Worm (Caenorhabditis elegans) whole organism, L4 larva: Measurements from ENCODE around the gene dph-1.
A peak's percentile ranks its signal among the peaks of the same experiment; 100 is the strongest.

ENCODE experiments used
- F10B5.3 ChIP-seq: sonication (generic microtip); optimal IDR thresholded peaks from 2 replicates; lab custom pipeline; 2016; ENCODE audit warnings: mild to moderate bottlenecking, missing genetic modification characterization, missing compliant biosample characterization
- F37D6.2 ChIP-seq: sonication (generic microtip); optimal IDR thresholded peaks from 2 replicates; lab custom pipeline; 2016; ENCODE audit warnings: mild to moderate bottlenecking, missing genetic modification characterization, missing compliant biosample characterization
- F49E8.2 ChIP-seq: sonication (generic microtip); optimal IDR thresholded peaks from 2 replicates; lab custom pipeline; 2016; ENCODE audit warnings: missing compliant biosample characterization, mild to moderate bottlenecking, missing genetic modification characterization, borderline replicate concordance
- T26A8.4 ChIP-seq: fragments of 200-800 bp; sonication (Bioruptor generic); IDR thresholded peaks from 2 replicates; pipeline ENCODE4 v1.3.6; 2022; ENCODE audit warnings: missing genetic modification characterization, missing compliant biosample characterization
- Y5F2A.4 ChIP-seq: fragments of 200-800 bp; sonication (Bioruptor generic); optimal IDR thresholded peaks from 2 replicates; lab custom pipeline; 2018; ENCODE audit warnings: mild to moderate bottlenecking, missing genetic modification characterization, missing compliant biosample characterization
- ZK337.2 ChIP-seq: fragments of 200-800 bp; sonication (Bioruptor generic); IDR thresholded peaks from 2 replicates; pipeline ENCODE4 v1.3.6; 2022; ENCODE audit warnings: missing genetic modification reagents, missing genetic modification characterization, missing compliant biosample characterization
- ZK546.5 ChIP-seq, 2 experiments: sonication (generic microtip); optimal IDR thresholded peaks; 2 replicates each; lab custom pipeline; 2017; ENCODE audit warnings: missing biosample characterization in 2 of 2, missing genetic modification characterization in 2 of 2
- aha-1 ChIP-seq: fragments of 150-350 bp; peaks from one replicate; lab custom pipeline; 2014; ENCODE audit warnings: missing biosample characterization, missing genetic modification characterization
- ama-1 ChIP-seq: fragments of 150-350 bp; optimal IDR thresholded peaks from 2 replicates; lab custom pipeline; 2014; ENCODE audit warnings: inconsistent platforms, mixed read lengths
- ceh-28 ChIP-seq: fragments of 150-350 bp; optimal IDR thresholded peaks from 2 replicates; lab custom pipeline; 2014; ENCODE audit warnings: missing biosample characterization, missing genetic modification reagents, missing genetic modification characterization
- ceh-44 ChIP-seq: fragments of 200-800 bp; sonication (Bioruptor generic); IDR thresholded peaks from 2 replicates; pipeline ENCODE4 v1.3.6; 2022; ENCODE audit warnings: missing genetic modification reagents, missing genetic modification characterization, missing compliant biosample characterization
- cey-2 ChIP-seq: sonication (generic microtip); optimal IDR thresholded peaks from 3 replicates; lab custom pipeline; 2017; ENCODE audit warnings: missing genetic modification characterization, mild to moderate bottlenecking, missing compliant biosample characterization, antibody characterized with exemption, borderline replicate concordance; ENCODE audit not compliant: insufficient read depth
- ctbp-1 ChIP-seq: fragments of 200-800 bp; sonication (Bioruptor generic); IDR thresholded peaks from 2 replicates; pipeline ENCODE4 v1.3.6; 2022; ENCODE audit warnings: missing genetic modification reagents, missing genetic modification characterization, missing compliant biosample characterization
- daf-12 ChIP-seq: fragments of 150-350 bp; optimal IDR thresholded peaks from 2 replicates; lab custom pipeline; 2014; ENCODE audit warnings: missing biosample characterization, missing genetic modification reagents, missing genetic modification characterization
- daf-16 ChIP-seq, 3 experiments: sonication (generic microtip); optimal IDR thresholded peaks; 2 replicates each; lab custom pipeline; 2016 to 2017; ENCODE audit warnings: missing genetic modification characterization in 3 of 3, missing genetic modification reagents in 3 of 3, mild to moderate bottlenecking in 2 of 3, missing compliant biosample characterization in 2 of 3, missing biosample characterization in 1 of 3, moderate library complexity in 1 of 3
- daf-19 ChIP-seq: fragments of 200-800 bp; sonication (Bioruptor generic); conservative IDR thresholded peaks from 2 replicates; pipeline ENCODE4 v1.3.6; 2022; ENCODE audit warnings: missing genetic modification characterization, missing compliant biosample characterization
- dmd-6 ChIP-seq: fragments of 200-800 bp; sonication (Bioruptor generic); IDR thresholded peaks from 2 replicates; pipeline ENCODE4 v1.3.6; 2022; ENCODE audit warnings: missing genetic modification reagents, missing genetic modification characterization, missing compliant biosample characterization
- dve-1 ChIP-seq: sonication (generic microtip); optimal IDR thresholded peaks from 2 replicates; lab custom pipeline; 2017; ENCODE audit warnings: antibody characterized with exemption, mild to moderate bottlenecking, missing genetic modification characterization, missing compliant biosample characterization; ENCODE audit not compliant: insufficient read depth
- hmg-1.1 ChIP-seq: fragments of 200-800 bp; sonication (Bioruptor generic); IDR thresholded peaks from 2 replicates; pipeline ENCODE4 v1.3.6; 2022; ENCODE audit warnings: missing genetic modification reagents, missing genetic modification characterization, missing compliant biosample characterization
- lin-13 ChIP-seq: fragments of 150-350 bp; optimal IDR thresholded peaks from 2 replicates; lab custom pipeline; 2014; ENCODE audit warnings: missing biosample characterization, missing genetic modification reagents, missing genetic modification characterization
- lin-39 ChIP-seq: fragments of 150-350 bp; optimal IDR thresholded peaks from 2 replicates; lab custom pipeline; 2014; ENCODE audit warnings: missing biosample characterization, missing genetic modification reagents, missing genetic modification characterization
- mdt-29 ChIP-seq: fragments of 200-800 bp; sonication (Bioruptor generic); IDR thresholded peaks from 2 replicates; pipeline ENCODE4 v1.3.6; 2022; ENCODE audit warnings: missing genetic modification reagents, missing genetic modification characterization, missing compliant biosample characterization
- mep-1 ChIP-seq: fragments of 150-350 bp; sonication (generic microtip); optimal IDR thresholded peaks from 3 replicates; lab custom pipeline; 2014; ENCODE audit warnings: missing biosample characterization, missing genetic modification characterization
- nhr-102 ChIP-seq: sonication (generic microtip); optimal IDR thresholded peaks from 2 replicates; lab custom pipeline; 2016; ENCODE audit warnings: mild to moderate bottlenecking, missing genetic modification characterization, moderate library complexity, missing compliant biosample characterization
- nhr-11 ChIP-seq: fragments of 150-350 bp; optimal IDR thresholded peaks from 2 replicates; lab custom pipeline; 2014; ENCODE audit warnings: missing biosample characterization, missing genetic modification characterization
- nhr-237 ChIP-seq: sonication (generic microtip); optimal IDR thresholded peaks from 2 replicates; lab custom pipeline; 2017; ENCODE audit warnings: missing biosample characterization, missing genetic modification characterization
- nhr-28 ChIP-seq: fragments of 150-350 bp; optimal IDR thresholded peaks from 2 replicates; lab custom pipeline; 2014; ENCODE audit warnings: missing biosample characterization, missing genetic modification characterization
- rbr-2 ChIP-seq: sonication (generic microtip); optimal IDR thresholded peaks from 2 replicates; lab custom pipeline; 2016; ENCODE audit warnings: missing genotype, missing genetic modification characterization, missing compliant biosample characterization
- unc-130 ChIP-seq: sonication (generic microtip); optimal IDR thresholded peaks from 2 replicates; lab custom pipeline; 2016; ENCODE audit warnings: missing genetic modification reagents, missing genetic modification characterization, missing compliant biosample characterization
- unc-62 ChIP-seq, 3 experiments: fragments of 150-350 bp in 1 of 3; sonication (generic microtip); optimal IDR thresholded peaks in 2 of 3; peaks in 1 of 3; 1 replicate in 1 of 3; 2 replicates in 2 of 3; lab custom pipeline; 2014 to 2017; ENCODE audit warnings: missing biosample characterization in 3 of 3, missing genetic modification characterization in 3 of 3, missing genetic modification reagents in 3 of 3, missing genotype in 1 of 3
- vab-7 ChIP-seq: fragments of 200-800 bp; sonication (Bioruptor generic); IDR thresholded peaks from 2 replicates; pipeline ENCODE4 v1.3.6; 2022; ENCODE audit warnings: missing genetic modification reagents, missing genetic modification characterization, missing compliant biosample characterization
- zfp-3 ChIP-seq: fragments of 200-800 bp; sonication (Bioruptor generic); conservative IDR thresholded peaks from 2 replicates; pipeline ENCODE4 v1.3.6; 2022; ENCODE audit warnings: missing genetic modification reagents, missing genetic modification characterization, missing compliant biosample characterization
- zip-11 ChIP-seq: fragments of 200-800 bp; sonication (Bioruptor generic); IDR thresholded peaks from 2 replicates; pipeline ENCODE4 v1.3.6; 2022; ENCODE audit warnings: missing genetic modification characterization, missing compliant biosample characterization
- zip-2 ChIP-seq: fragments of 150-350 bp; optimal IDR thresholded peaks from 2 replicates; lab custom pipeline; 2014; ENCODE audit warnings: missing biosample characterization, missing genetic modification characterization

Gene dph-1

ce11 chrIII:3677378-3677777 lies 29.3 kb upstream of the dph-1 start (continued):
- TF ChIP-seq hmg-1.1 (GFP tag; lab: Robert Waterston, UW) (peak; percentile 85), ctbp-1 (GFP tag; lab: Robert Waterston, UW) (peak; percentile 80), F37D6.2 (tag; lab: Kevin White, UChicago) (peak; percentile 43), nhr-11 (tag; lab: Kevin White, UChicago) (peak; percentile 32), daf-16 (GFP tag; optimal IDR thresholded peaks at IDR 0.05; lab: Kevin White, UChicago) (peak in 1 of 2 experiments; percentile 59), daf-16 (tag; optimal IDR thresholded peaks at IDR 0.05; lab: Kevin White, UChicago) (no peak)

DNA sequence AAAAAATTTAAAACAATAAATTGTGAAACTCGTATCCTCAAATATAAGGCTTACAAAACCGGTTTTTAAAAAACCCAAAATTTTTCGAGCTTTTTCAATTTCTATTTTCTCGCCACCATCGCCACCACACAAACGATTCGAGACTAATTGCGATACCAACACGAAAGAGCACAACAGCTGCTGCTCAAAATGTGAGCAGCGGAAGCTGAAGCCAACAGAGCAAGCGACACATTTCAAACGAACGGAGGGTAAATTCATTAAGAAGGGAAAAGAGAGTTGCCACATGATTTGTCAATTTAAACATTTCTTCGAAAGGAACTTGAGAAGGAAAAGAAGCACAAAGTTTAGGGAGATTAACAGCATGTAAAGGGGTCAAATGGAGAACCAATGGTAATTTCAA lies 27.6 kb upstream of the dph-1 start:
- TF ChIP-seq ZK337.2 (GFP tag; lab: Robert Waterston, UW): no peak
- TF ChIP-seq unc-62 (GFP tag; optimal IDR thresholded peaks at IDR 0.05 in 1 of 2; lab: Kevin White, UChicago): peak in 1 of 2 experiments; percentile 94
- TF ChIP-seq unc-62 (tag; optimal IDR thresholded peaks at IDR 0.05; lab: Kevin White, UChicago): no peak
- no peak for TF ChIP-seq ZK546.5 (tag; optimal IDR thresholded peaks at IDR 0.05; lab: Kevin White, UChicago)
- TF ChIP-seq Y5F2A.4 (GFP tag; lab: Kevin White, UChicago): no peak
- no peak for TF ChIP-seq unc-130
- no peak for TF ChIP-seq cey-2 (tag; lab: Kevin White, UChicago)
- TF ChIP-seq lin-39 (tag; lab: Kevin White, UChicago): no peak
- no peak for TF ChIP-seq vab-7 (GFP tag; lab: Robert Waterston, UW)
- TF ChIP-seq daf-16 (GFP tag; optimal IDR thresholded peaks at IDR 0.05; lab: Kevin White, UChicago): no peak
- no peak for TF ChIP-seq daf-16 (tag; optimal IDR thresholded peaks at IDR 0.05; lab: Kevin White, UChicago)

- peak; percentile 17 for TF ChIP-seq mep-1 (tag; lab: Kevin White, UChicago)
- TF ChIP-seq unc-62 (GFP tag; optimal IDR thresholded peaks at IDR 0.05 in 1 of 2; lab: Kevin White, UChicago): peak in 1 of 2 experiments; percentile 8
- TF ChIP-seq unc-62 (tag; optimal IDR thresholded peaks at IDR 0.05; lab: Kevin White, UChicago): no peak
- peak; percentile 31 for TF ChIP-seq rbr-2
- peak; percentile 48 for TF ChIP-seq aha-1 (tag; lab: Kevin White, UChicago)
- TF ChIP-seq zfp-3 (GFP tag; lab: Robert Waterston, UW): no peak
- TF ChIP-seq lin-13: no peak
- TF ChIP-seq ceh-44 (GFP tag; lab: Robert Waterston, UW): no peak
- TF ChIP-seq zip-11 (GFP tag; lab: Robert Waterston, UW): no peak
- TF ChIP-seq, all 104 proteins: peak for 4
These were observed 25.2 kb upstream of the dph-1 start for ce11 chrIII:3681351-3681938.

DNA sequence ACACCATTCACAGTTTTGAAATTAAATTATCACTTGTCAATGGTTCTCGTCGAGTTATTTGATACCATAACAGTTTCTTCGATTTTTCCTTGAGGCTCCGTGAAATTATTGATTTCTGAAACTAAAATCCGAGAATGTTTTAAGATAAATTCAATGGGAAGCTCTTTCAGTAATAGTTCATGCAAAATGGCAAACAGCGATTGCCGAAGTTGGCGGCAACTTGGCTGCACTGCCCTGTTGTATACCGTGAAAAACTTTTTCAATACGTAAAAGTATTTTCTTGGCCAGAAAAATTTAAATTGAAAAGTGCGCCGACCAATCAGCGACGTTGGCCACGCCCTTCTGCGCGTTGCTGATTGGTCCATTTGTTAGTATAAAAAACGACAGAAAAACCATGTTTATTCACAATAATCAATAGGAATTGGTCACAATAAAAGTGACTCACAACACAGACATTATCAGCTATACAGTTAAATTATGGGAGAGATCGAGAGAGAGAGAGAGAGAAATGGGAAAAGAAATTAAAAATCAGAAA lies 23.8 kb upstream of the dph-1 start:
- TF ChIP-seq aha-1 (tag; lab: Kevin White, UChicago) (peak; percentile 91), dve-1 (tag; lab: Kevin White, UChicago) (peak; percentile 0), ama-1 (lab: Kevin White, UChicago) (no peak)
- TF ChIP-seq, all 104 proteins: peak for 2

ce11 chrIII:3692516-3692915 lies 14.2 kb upstream of the dph-1 start:
- TF ChIP-seq ceh-28 (tag; lab: Kevin White, UChicago): no peak
- no peak for TF ChIP-seq nhr-11 (tag; lab: Kevin White, UChicago)
- peak; percentile 70 for TF ChIP-seq aha-1 (tag; lab: Kevin White, UChicago)
- no peak for TF ChIP-seq zip-2 (tag; lab: Kevin White, UChicago)
- no peak for TF ChIP-seq ZK337.2 (GFP tag; lab: Robert Waterston, UW)
- TF ChIP-seq daf-12 (tag; lab: Kevin White, UChicago): no peak

- TF ChIP-seq nhr-102 (tag; lab: Kevin White, UChicago): no peak
- no peak for TF ChIP-seq dmd-6 (GFP tag; lab: Robert Waterston, UW)
- TF ChIP-seq nhr-237 (tag; lab: Kevin White, UChicago): no peak
- no peak for TF ChIP-seq F10B5.3 (tag; lab: Kevin White, UChicago)
- TF ChIP-seq daf-12 (tag; lab: Kevin White, UChicago): no peak
- TF ChIP-seq F49E8.2 (tag; lab: Kevin White, UChicago): no peak
- no peak for TF ChIP-seq daf-19 (GFP tag; lab: Robert Waterston, UW)
- TF ChIP-seq mdt-29: no peak
- TF ChIP-seq nhr-28 (tag; lab: Kevin White, UChicago): no peak
- TF ChIP-seq zip-2 (tag; lab: Kevin White, UChicago): no peak
- no peak for TF ChIP-seq T26A8.4 (GFP tag; lab: Robert Waterston, UW)
These were observed 12.1 kb upstream of the dph-1 start, which contains the start of gene npr-15 for ce11 chrIII:3694572-3694971. npr-15 (minus strand) TSS chrIII:3694672.
